Worm (Caenorhabditis elegans): Measurements from ENCODE around the gene tbc-11.

ce11 chrX:880367-880766 is 44.4 kb upstream of the tbc-11 start, which contains the start of gene ZC13.2:
- TF ChIP-seq nhr-19 (GFP tag; conservative IDR thresholded peaks at IDR 0.05): no peak
- no peak for TF ChIP-seq unc-62 (GFP tag; optimal IDR thresholded peaks at IDR 0.05)
- no peak for TF ChIP-seq dpl-1 (GFP tag; optimal IDR thresholded peaks at IDR 0.05)
- TF ChIP-seq nhr-85 (tag): no peak
- TF ChIP-seq C34B4.2 (tag; optimal IDR thresholded peaks at IDR 0.05): no peak
- no peak for TF ChIP-seq egl-27 (tag; optimal IDR thresholded peaks at IDR 0.05)
